Worm (Caenorhabditis elegans) whole organism, L1 larva: ENCODE measurements around the gene M05D6.9.

Experiments
- C34B4.2 ChIP-seq: sonication (generic microtip); optimal IDR thresholded peaks from 2 replicates; lab custom pipeline; 2017; ENCODE audit warnings: mild to moderate bottlenecking, missing genetic modification characterization, missing compliant biosample characterization
- aly-2 ChIP-seq: fragments of 150-350 bp; optimal IDR thresholded peaks from 2 replicates; lab custom pipeline; 2014; ENCODE audit warnings: missing biosample characterization, missing genetic modification characterization
- ceh-8 ChIP-seq: fragments of 200-800 bp; sonication (Bioruptor generic); optimal IDR thresholded peaks from 2 replicates; lab custom pipeline; 2018; ENCODE audit warnings: mild to moderate bottlenecking, missing genetic modification characterization, moderate library complexity, missing compliant biosample characterization
- ceh-88 ChIP-seq: fragments of 200-800 bp; sonication (Bioruptor generic); IDR thresholded peaks from 2 replicates; pipeline ENCODE4 v1.3.6; 2022; ENCODE audit warnings: missing genetic modification characterization, missing compliant biosample characterization
- ceh-90 ChIP-seq: sonication (generic microtip); optimal IDR thresholded peaks from 2 replicates; lab custom pipeline; 2016; ENCODE audit warnings: missing genetic modification characterization, missing compliant biosample characterization
- ces-1 ChIP-seq: fragments of 150-350 bp; optimal IDR thresholded peaks from 2 replicates; lab custom pipeline; 2014; ENCODE audit warnings: missing biosample characterization, missing genetic modification reagents, missing genetic modification characterization
- efl-1 ChIP-seq, 4 experiments: fragments of 150-350 bp; optimal IDR thresholded peaks in 3 of 4; peaks in 1 of 4; 1 replicate in 1 of 4; 2 replicates in 3 of 4; lab custom pipeline; 2014; ENCODE audit warnings: missing biosample characterization in 2 of 4, missing genetic modification characterization in 2 of 4, missing genetic modification reagents in 2 of 4
- efl-3 ChIP-seq: fragments of 200-800 bp; sonication (Bioruptor generic); optimal IDR thresholded peaks from 2 replicates; lab custom pipeline; 2018; ENCODE audit warnings: mild to moderate bottlenecking, missing genetic modification characterization, missing compliant biosample characterization
- egl-13 ChIP-seq: sonication (generic microtip); optimal IDR thresholded peaks from 2 replicates; lab custom pipeline; 2016; ENCODE audit warnings: missing genotype, missing genetic modification reagents, missing genetic modification characterization, missing compliant biosample characterization
- egl-27 ChIP-seq, 2 experiments: fragments of 150-350 bp in 1 of 2; sonication (generic microtip); optimal IDR thresholded peaks; 3 replicates each; lab custom pipeline; 2017 to 2018; ENCODE audit warnings: missing biosample characterization in 2 of 2, missing genetic modification characterization in 2 of 2, missing genetic modification reagents in 2 of 2
- elt-2 ChIP-seq: sonication (generic microtip); optimal IDR thresholded peaks from 2 replicates; lab custom pipeline; 2016; ENCODE audit warnings: missing genetic modification characterization, mild to moderate bottlenecking, inconsistent platforms, missing compliant biosample characterization, missing genetic modification reagents
- elt-3 ChIP-seq, 6 experiments: fragments of 150-350 bp in 1 of 6; sonication (generic microtip); optimal IDR thresholded peaks; 2 replicates each; lab custom pipeline; 2017 to 2018; ENCODE audit warnings: missing biosample characterization in 6 of 6, missing genetic modification characterization in 6 of 6, inconsistent platforms in 1 of 6
- ets-5 ChIP-seq: fragments of 200-800 bp; sonication (Bioruptor generic); IDR thresholded peaks from 2 replicates; pipeline ENCODE4 v1.3.6; 2022; ENCODE audit warnings: missing genetic modification characterization, missing compliant biosample characterization
- fkh-4 ChIP-seq: sonication (generic microtip); optimal IDR thresholded peaks from 2 replicates; lab custom pipeline; 2016; ENCODE audit warnings: missing compliant biosample characterization, missing genetic modification characterization, borderline replicate concordance
- fos-1 ChIP-seq: fragments of 150-350 bp; optimal IDR thresholded peaks from 2 replicates; lab custom pipeline; 2014; ENCODE audit warnings: missing biosample characterization, missing genetic modification characterization
- grh-1 ChIP-seq: fragments of 200-800 bp; sonication (Bioruptor generic); IDR thresholded peaks from 2 replicates; pipeline ENCODE4 v1.3.6; 2022; ENCODE audit warnings: missing genetic modification reagents, missing genetic modification characterization, missing compliant biosample characterization
- hlh-4 ChIP-seq: sonication (generic microtip); optimal IDR thresholded peaks from 2 replicates; lab custom pipeline; 2016; ENCODE audit warnings: mild to moderate bottlenecking, missing genetic modification characterization, missing compliant biosample characterization
- hpl-2 ChIP-seq: fragments of 150-350 bp; optimal IDR thresholded peaks from 2 replicates; lab custom pipeline; 2014; ENCODE audit warnings: missing biosample characterization, missing genetic modification reagents, missing genetic modification characterization
- jun-1 ChIP-seq: fragments of 150-350 bp; optimal IDR thresholded peaks from 2 replicates; lab custom pipeline; 2014; ENCODE audit warnings: missing biosample characterization, missing genetic modification reagents, missing genetic modification characterization
- lin-13 ChIP-seq: fragments of 150-350 bp; optimal IDR thresholded peaks from 2 replicates; lab custom pipeline; 2014; ENCODE audit warnings: missing biosample characterization, missing genetic modification reagents, missing genetic modification characterization
- lin-14 ChIP-seq: fragments of 200-800 bp; sonication (Bioruptor generic); optimal IDR thresholded peaks from 2 replicates; lab custom pipeline; 2018; ENCODE audit warnings: mild to moderate bottlenecking, missing genetic modification characterization, moderate library complexity, missing compliant biosample characterization
- lin-35 ChIP-seq, 2 experiments: fragments of 150-350 bp; optimal IDR thresholded peaks; 2 replicates each; lab custom pipeline; 2014; ENCODE audit warnings: missing biosample characterization in 2 of 2, missing genetic modification characterization in 2 of 2, missing genetic modification reagents in 2 of 2
- lin-39 ChIP-seq: fragments of 150-350 bp; optimal IDR thresholded peaks from 2 replicates; lab custom pipeline; 2014; ENCODE audit warnings: missing biosample characterization, missing genetic modification reagents, missing genetic modification characterization
- lir-3 ChIP-seq: sonication (generic microtip); optimal IDR thresholded peaks from 2 replicates; lab custom pipeline; 2016; ENCODE audit warnings: mild to moderate bottlenecking, missing genetic modification characterization, moderate library complexity, missing compliant biosample characterization; ENCODE audit not compliant: poor library complexity
- lsy-2 ChIP-seq, 2 experiments: fragments of 150-350 bp; optimal IDR thresholded peaks; 2 replicates each; lab custom pipeline; 2014; ENCODE audit warnings: missing biosample characterization in 2 of 2, missing genetic modification characterization in 2 of 2
- mab-9 ChIP-seq: fragments of 200-800 bp; sonication (Bioruptor generic); IDR thresholded peaks from 2 replicates; pipeline ENCODE4 v1.3.6; 2022; ENCODE audit warnings: missing genetic modification reagents, missing genetic modification characterization, missing compliant biosample characterization
- mef-2 ChIP-seq: fragments of 150-350 bp; optimal IDR thresholded peaks from 2 replicates; lab custom pipeline; 2014; ENCODE audit warnings: missing biosample characterization, missing genetic modification characterization
- mep-1 ChIP-seq: fragments of 150-350 bp; optimal IDR thresholded peaks from 2 replicates; lab custom pipeline; 2014; ENCODE audit warnings: missing biosample characterization, missing genetic modification characterization
- nhr-11 ChIP-seq: fragments of 150-350 bp; optimal IDR thresholded peaks from 2 replicates; lab custom pipeline; 2014; ENCODE audit warnings: missing biosample characterization, missing genetic modification characterization
- nhr-237 ChIP-seq: fragments of 150-350 bp; optimal IDR thresholded peaks from 2 replicates; lab custom pipeline; 2014; ENCODE audit warnings: missing biosample characterization, missing genetic modification characterization
- nhr-28 ChIP-seq: fragments of 150-350 bp; optimal IDR thresholded peaks from 2 replicates; lab custom pipeline; 2014; ENCODE audit warnings: missing biosample characterization, missing genetic modification characterization
- nhr-76 ChIP-seq: sonication (generic microtip); optimal IDR thresholded peaks from 2 replicates; lab custom pipeline; 2017; ENCODE audit warnings: missing biosample characterization, missing genetic modification characterization
- nhr-77 ChIP-seq: fragments of 150-350 bp; optimal IDR thresholded peaks from 2 replicates; lab custom pipeline; 2014; ENCODE audit warnings: missing biosample characterization, missing genetic modification characterization
- nhr-84 ChIP-seq: sonication (generic microtip); optimal IDR thresholded peaks from 2 replicates; lab custom pipeline; 2017; ENCODE audit warnings: missing biosample characterization, missing genetic modification characterization
- snu-23 ChIP-seq: sonication (generic microtip); optimal IDR thresholded peaks from 2 replicates; lab custom pipeline; 2016; ENCODE audit warnings: missing genetic modification characterization, missing compliant biosample characterization
- unc-30 ChIP-seq: sonication (generic microtip); optimal IDR thresholded peaks from 2 replicates; lab custom pipeline; 2017; ENCODE audit warnings: missing biosample characterization, missing genetic modification characterization
- vab-15 ChIP-seq: sonication (generic microtip); optimal IDR thresholded peaks from 2 replicates; lab custom pipeline; 2017; ENCODE audit warnings: missing genotype, mild to moderate bottlenecking, missing genetic modification characterization, missing compliant biosample characterization
- zag-1 ChIP-seq: fragments of 150-350 bp; optimal IDR thresholded peaks from 2 replicates; lab custom pipeline; 2014; ENCODE audit warnings: missing biosample characterization, missing genetic modification characterization
- ztf-4 ChIP-seq: fragments of 150-350 bp; optimal IDR thresholded peaks from 2 replicates; lab custom pipeline; 2014; ENCODE audit warnings: missing biosample characterization, missing genetic modification characterization

M05D6.9 gene

ce11 chrII:8481033-8481708, 12.9 kb upstream of the M05D6.9 start (continued):
- TF ChIP-seq mab-9 (GFP tag; lab: Robert Waterston, UW) = no peak
- TF ChIP-seq nhr-77 (tag; lab: Kevin White, UChicago) = no peak
- TF ChIP-seq efl-3 (GFP tag; lab: Kevin White, UChicago) = no peak
- TF ChIP-seq vab-15 (tag; lab: Kevin White, UChicago) = no peak
- TF ChIP-seq lin-13 (GFP tag; lab: Kevin White, UChicago) = no peak
- TF ChIP-seq hpl-2 (GFP tag; lab: Kevin White, UChicago) = no peak
- peak; percentile 59 for TF ChIP-seq lin-14 (GFP tag; lab: Kevin White, UChicago)
- no peak for TF ChIP-seq zag-1
- no peak for TF ChIP-seq fkh-4 (tag; lab: Kevin White, UChicago)
- no peak for TF ChIP-seq lir-3
- TF ChIP-seq nhr-28 (tag; lab: Kevin White, UChicago) = no peak
- TF ChIP-seq fos-1 (tag; lab: Kevin White, UChicago) = no peak
- peak; percentile 44 for TF ChIP-seq mep-1 (tag; lab: Kevin White, UChicago)
- TF ChIP-seq hlh-4 (tag; lab: Kevin White, UChicago) = no peak
- TF ChIP-seq mef-2 = no peak
- no peak for TF ChIP-seq nhr-11 (tag; lab: Kevin White, UChicago)
- no peak for TF ChIP-seq lin-35 (GFP tag; optimal IDR thresholded peaks at IDR 0.05; lab: Kevin White, UChicago)
- no peak for TF ChIP-seq egl-27 (tag; optimal IDR thresholded peaks at IDR 0.05; lab: Kevin White, UChicago)
- TF ChIP-seq nhr-237 (tag; lab: Kevin White, UChicago) = no peak
- TF ChIP-seq nhr-84 (tag; lab: Kevin White, UChicago) = no peak
- no peak for TF ChIP-seq ceh-8 (GFP tag; lab: Kevin White, UChicago)
- TF ChIP-seq egl-13 (tag; lab: Kevin White, UChicago) = no peak
- no peak for TF ChIP-seq ceh-88 (GFP tag; lab: Robert Waterston, UW)
- TF ChIP-seq lsy-2 (tag; optimal IDR thresholded peaks at IDR 0.05; lab: Kevin White, UChicago) = peak in 1 of 2 experiments; percentile 48
- no peak for TF ChIP-seq nhr-76 (tag; lab: Kevin White, UChicago)
- no peak for TF ChIP-seq grh-1 (GFP tag; lab: Robert Waterston, UW)
- no peak for TF ChIP-seq ceh-90
- no peak for TF ChIP-seq lin-39
- no peak for TF ChIP-seq ces-1 (GFP tag; lab: Kevin White, UChicago)
- TF ChIP-seq C34B4.2 = no peak
- no peak for TF ChIP-seq efl-1 (optimal IDR thresholded peaks at IDR 0.05; lab: Kevin White, UChicago)
- peak in 1 of 2 experiments; percentile 83 for TF ChIP-seq efl-1 (GFP tag; optimal IDR thresholded peaks at IDR 0.05 in 1 of 2; lab: Kevin White, UChicago)
- TF ChIP-seq, all 84 proteins: peak for 16

ce11 chrII:8481731-8482253, 12.3 kb upstream of the M05D6.9 start, which contains the start of gene M05D6.5:
Gene M05D6.5, minus strand, starts transcription at chrII:8482203.
- no peak for TF ChIP-seq snu-23 (GFP tag; lab: Kevin White, UChicago)
- no peak for TF ChIP-seq jun-1 (tag; lab: Kevin White, UChicago)
- no peak for TF ChIP-seq elt-2 (tag; lab: Kevin White, UChicago)
- TF ChIP-seq elt-3 (tag; optimal IDR thresholded peaks at IDR 0.05; lab: Kevin White, UChicago) = no peak
- peak; percentile 52 for TF ChIP-seq ztf-4
- TF ChIP-seq aly-2 (tag; lab: Kevin White, UChicago) = no peak
- no peak for TF ChIP-seq unc-30 (tag; lab: Kevin White, UChicago)
- no peak for TF ChIP-seq fkh-4 (tag; lab: Kevin White, UChicago)
- TF ChIP-seq ets-5 (GFP tag; lab: Robert Waterston, UW) = no peak
